Worm (Caenorhabditis elegans): ENCODE data around the gene dhs-22.

- TF ChIP-seq ama-1 (optimal IDR thresholded peaks at IDR 0.05), result no peak
- no peak for TF ChIP-seq ztf-11 (tag; optimal IDR thresholded peaks at IDR 0.05)
- TF ChIP-seq hlh-4 (tag; optimal IDR thresholded peaks at IDR 0.05), result no peak
These were observed 11.3 kb downstream of the dhs-22 start for ce11 chrV:14409905-14410304.
